Fruit fly (Drosophila melanogaster) whole organism, pupa: Measurements from ENCODE around the gene Octbeta3R.
"Not testable (repeated sequence)": the region's sequence is repeated elsewhere in the genome, so short reads cannot be mapped to it uniquely, and the experiment has no call there.

Experiments
- CG13204 ChIP-seq: fragments of 200-800 bp; sonication (Bioruptor generic); optimal IDR thresholded peaks from 2 replicates; lab custom pipeline; 2018; ENCODE audit warnings: missing biosample characterization, mild to moderate bottlenecking, missing genetic modification characterization, moderate library complexity
- CG15710 ChIP-seq: fragments of 200-800 bp; sonication (Bioruptor generic); optimal IDR thresholded peaks from 2 replicates; lab custom pipeline; 2018; ENCODE audit warnings: missing biosample characterization, mild to moderate bottlenecking, missing genetic modification characterization, moderate library complexity
- CG32121 ChIP-seq: fragments of 200-800 bp; sonication (Bioruptor generic); IDR thresholded peaks from 2 replicates; pipeline ENCODE4 v1.3.6; 2022; ENCODE audit warnings: missing biosample characterization, missing genetic modification characterization
- CG34367 ChIP-seq: fragments of 200-800 bp; sonication (Bioruptor generic); optimal IDR thresholded peaks from 2 replicates; lab custom pipeline; 2018; ENCODE audit warnings: missing biosample characterization, mild to moderate bottlenecking, missing genetic modification characterization
- CG4496 ChIP-seq: fragments of 200-800 bp; sonication (Bioruptor generic); IDR thresholded peaks from 3 replicates; pipeline ENCODE4 v1.3.6; 2022; ENCODE audit warnings: missing biosample characterization, missing genetic modification characterization
- CG8159 ChIP-seq: fragments of 200-800 bp; sonication (Bioruptor generic); optimal IDR thresholded peaks from 3 replicates; lab custom pipeline; 2018; ENCODE audit warnings: missing biosample characterization, mild to moderate bottlenecking, missing genetic modification characterization, moderate library complexity
- CG8301 ChIP-seq: fragments of 200-800 bp; sonication (Bioruptor generic); optimal IDR thresholded peaks from 2 replicates; lab custom pipeline; 2018; ENCODE audit warnings: missing biosample characterization, mild to moderate bottlenecking, missing genetic modification characterization
- D1 ChIP-seq: fragments of 200-800 bp; sonication (Bioruptor generic); optimal IDR thresholded peaks from 2 replicates; lab custom pipeline; 2018; ENCODE audit warnings: missing biosample characterization, mild to moderate bottlenecking, missing genetic modification characterization, moderate library complexity
- Ets98B ChIP-seq: fragments of 200-800 bp; sonication (Bioruptor generic); IDR thresholded peaks from 2 replicates; pipeline ENCODE4 v1.3.6; 2022; ENCODE audit warnings: missing biosample characterization, missing genetic modification characterization
- Pif1A ChIP-seq: fragments of 200-800 bp; sonication (Bioruptor generic); optimal IDR thresholded peaks from 3 replicates; lab custom pipeline; 2016; ENCODE audit warnings: missing biosample characterization, missing genetic modification characterization
- Pif1B ChIP-seq: fragments of 200-800 bp; sonication (Bioruptor generic); optimal IDR thresholded peaks from 3 replicates; lab custom pipeline; 2016; ENCODE audit warnings: missing biosample characterization, missing genetic modification characterization
- Snoo ChIP-seq: fragments of 200-800 bp; sonication (Bioruptor generic); optimal IDR thresholded peaks from 3 replicates; lab custom pipeline; 2017; ENCODE audit warnings: missing biosample characterization, mild to moderate bottlenecking, missing genetic modification characterization, inconsistent platforms
- fd96Ca ChIP-seq: fragments of 200-800 bp; sonication (Bioruptor generic); IDR thresholded peaks from 3 replicates; pipeline ENCODE4 v1.3.6; 2022; ENCODE audit warnings: missing biosample characterization, missing genetic modification characterization

Octbeta3R gene

dm6 chr3R:12542947-12543346 is 5.1 kb downstream of the Octbeta3R start:
- TF ChIP-seq CG8159 (peak; percentile 41), Snoo (tag; lab: Kevin White, UChicago) (no peak), Pif1A (no peak)

dm6 chr3R:12525888-12526287 is 22.1 kb downstream of the Octbeta3R start, which contains the start of gene Hug:
Gene Hug (plus strand): TSS chr3R:12526188.
- TF ChIP-seq CG4496: no peak
- TF ChIP-seq CG15710 (tag; lab: Kevin White, UChicago): no peak

- 0 out of 3 replicates have a peak, but pooled peaks have one; percentile 25 for TF ChIP-seq CG4496
- TF ChIP-seq Ets98B: no peak
- TF ChIP-seq fd96Ca (GFP tag; lab: Robert Waterston, UW): 0 out of 3 replicates have a peak, but pooled peaks have one; percentile 7
- peak; percentile 5 for TF ChIP-seq CG13204 (GFP tag; lab: Kevin White, UChicago)
Observed at dm6 chr3R:12514997-12515396, 33.0 kb downstream of the Octbeta3R start.

dm6 chr3R:12508776-12509175 is 39.3 kb downstream of the Octbeta3R start, which contains the start of gene Hsp70Bc:
Gene Hsp70Bc (plus strand): TSS chr3R:12509076.
- TF ChIP-seq CG8159; D1 (tag; lab: Kevin White, UChicago); CG34367: not testable (repeated sequence)

dm6 chr3R:12505493-12505892 is 42.5 kb downstream of the Octbeta3R start, which contains the start of gene Hsp70Bb:
Gene Hsp70Bb (plus strand): TSS chr3R:12505793.
- not testable (repeated sequence) for TF ChIP-seq CG15710 (tag; lab: Kevin White, UChicago); Pif1B; CG32121

- not testable (repeated sequence) for TF ChIP-seq CG8301, CG8159, CG32121
Observed at dm6 chr3R:12502210-12502609, 45.8 kb downstream of the Octbeta3R start, which contains the start of gene Hsp70Bbb. Gene Hsp70Bbb (plus strand): TSS chr3R:12502510.

dm6 chr3R:12467675-12468074 is 80.4 kb downstream of the Octbeta3R start, which contains the start of gene Hsp70Ba:
Gene Hsp70Ba (minus strand): TSS chr3R:12467776.
- TF ChIP-seq D1 (tag; lab: Kevin White, UChicago); Snoo (tag; lab: Kevin White, UChicago); CG34367: not testable (repeated sequence)

- not testable (repeated sequence) for TF ChIP-seq CG13204 (GFP tag; lab: Kevin White, UChicago); Pif1B; Pif1A
Observed at dm6 chr3R:12465198-12465597, 82.8 kb downstream of the Octbeta3R start, which contains the start of gene CG5608. Gene CG5608 (minus strand): TSS chr3R:12465298.
